Worm (Caenorhabditis elegans) whole organism, L4/young adult: ENCODE measurements around the gene C47D12.2.

Source experiments
- W03F9.2 ChIP-seq: fragments of 150-350 bp; optimal IDR thresholded peaks from 2 replicates; lab custom pipeline; 2014; ENCODE audit warnings: missing biosample characterization, missing genetic modification characterization
- dao-5 ChIP-seq: sonication (generic microtip); optimal IDR thresholded peaks from 2 replicates; lab custom pipeline; 2016; ENCODE audit warnings: missing genotype, missing genetic modification characterization, moderate library complexity, missing compliant biosample characterization
- him-1 ChIP-seq: sonication (generic microtip); optimal IDR thresholded peaks from 2 replicates; lab custom pipeline; 2016; ENCODE audit warnings: missing genotype, missing genetic modification reagents, missing genetic modification characterization, missing compliant biosample characterization

The C47D12.2 gene

DNA sequence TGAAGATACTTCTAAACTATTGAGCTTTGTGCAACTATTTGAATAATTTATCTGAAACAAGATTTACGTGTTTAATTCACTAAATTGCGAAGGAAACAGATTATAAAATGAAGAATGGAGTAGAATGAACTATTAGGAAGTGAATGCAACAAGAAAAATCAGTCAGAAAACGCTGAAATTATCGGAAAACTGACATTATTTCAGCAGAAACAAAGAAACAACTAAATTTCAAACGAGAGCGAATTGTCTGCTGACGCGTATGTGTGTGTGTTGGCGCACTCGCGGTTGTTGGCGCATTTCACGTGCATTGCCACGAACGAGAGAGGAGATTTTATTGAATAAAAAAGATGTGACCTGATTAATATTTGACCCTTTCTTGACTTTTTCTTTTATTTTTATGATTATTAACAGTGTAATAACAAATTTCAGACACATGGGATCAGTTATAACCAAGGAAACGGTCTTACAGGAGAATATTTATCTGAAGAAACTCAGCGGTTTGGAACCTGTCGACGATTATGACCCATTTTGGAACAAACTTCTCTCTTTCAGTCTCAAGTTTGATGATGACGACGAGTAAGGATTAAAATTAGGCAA is at the start of gene C47D12.2, which contains the start of gene trr-1:
Gene C47D12.2 (plus strand): TSS at position 430 of the 597 bp plus-strand sequence.
Gene trr-1 (minus strand): TSS at position 51 of the 597 bp plus-strand sequence.
- TF ChIP-seq W03F9.2 = no peak

ce11 chrII:11627904-11628303 is 48.2 kb upstream of the C47D12.2 start:
- TF ChIP-seq dao-5 (tag; lab: Kevin White, UChicago) (no peak), W03F9.2 (no peak), him-1 (no peak)

ce11 chrII:11629957-11630356 is 46.1 kb upstream of the C47D12.2 start:
- no peak for TF ChIP-seq him-1
- TF ChIP-seq dao-5 (tag; lab: Kevin White, UChicago) = no peak
- no peak for TF ChIP-seq W03F9.2

DNA sequence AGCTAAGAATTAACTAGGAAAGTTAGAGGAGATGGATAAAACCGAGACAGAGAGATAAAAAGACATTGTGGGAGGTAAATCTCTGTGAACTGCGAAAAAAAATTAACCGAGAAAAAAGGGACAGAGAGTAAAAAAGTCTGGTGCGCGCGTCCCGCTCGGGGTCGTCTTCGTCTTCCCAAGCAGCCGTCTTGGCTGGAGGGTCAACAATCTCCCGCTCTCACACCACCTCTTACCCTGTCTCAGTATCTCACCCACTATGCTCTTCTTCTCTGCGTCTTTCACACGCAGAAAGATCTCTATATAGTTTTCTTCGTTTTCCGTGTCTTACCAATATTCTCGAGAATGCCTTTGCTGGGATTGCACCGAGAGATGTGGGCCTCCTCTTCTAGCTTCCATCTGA is 43.4 kb upstream of the C47D12.2 start:
- TF ChIP-seq W03F9.2 = no peak
- no peak for TF ChIP-seq dao-5 (tag; lab: Kevin White, UChicago)
- no peak for TF ChIP-seq him-1

DNA sequence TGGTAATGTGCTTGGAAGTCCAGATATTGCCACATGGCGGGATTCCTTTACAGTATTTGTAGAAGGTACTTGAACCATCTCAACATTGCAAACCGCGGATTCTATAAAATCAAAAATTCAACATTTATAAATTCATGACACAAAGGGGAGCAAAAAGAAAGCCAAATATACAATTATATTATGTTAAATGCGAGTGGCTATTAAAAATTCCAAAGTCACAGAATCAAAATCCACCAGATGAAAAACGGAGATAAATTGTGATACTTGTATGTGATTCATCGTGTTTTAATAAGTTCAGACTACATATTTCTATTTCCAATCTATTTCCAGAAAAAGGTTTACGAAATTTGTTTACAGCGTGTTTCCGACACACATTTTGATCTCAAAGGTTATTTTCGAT is 42.6 kb upstream of the C47D12.2 start, which contains the start of gene din-1:
Gene din-1 (minus strand): TSS at position 101 of the 400 bp plus-strand sequence.
- TF ChIP-seq dao-5 (tag; lab: Kevin White, UChicago) = no peak
- no peak for TF ChIP-seq him-1
- no peak for TF ChIP-seq W03F9.2

- TF ChIP-seq him-1 (peak; percentile 74), W03F9.2 (no peak)
These were observed 41.9 kb upstream of the C47D12.2 start for ce11 chrII:11634057-11634676.

ce11 chrII:11634681-11635527 is 41.2 kb upstream of the C47D12.2 start:
- TF ChIP-seq him-1 = peak; percentile 38
- peak; percentile 22 for TF ChIP-seq W03F9.2
- TF ChIP-seq dao-5 (tag; lab: Kevin White, UChicago) = peak; percentile 59

DNA sequence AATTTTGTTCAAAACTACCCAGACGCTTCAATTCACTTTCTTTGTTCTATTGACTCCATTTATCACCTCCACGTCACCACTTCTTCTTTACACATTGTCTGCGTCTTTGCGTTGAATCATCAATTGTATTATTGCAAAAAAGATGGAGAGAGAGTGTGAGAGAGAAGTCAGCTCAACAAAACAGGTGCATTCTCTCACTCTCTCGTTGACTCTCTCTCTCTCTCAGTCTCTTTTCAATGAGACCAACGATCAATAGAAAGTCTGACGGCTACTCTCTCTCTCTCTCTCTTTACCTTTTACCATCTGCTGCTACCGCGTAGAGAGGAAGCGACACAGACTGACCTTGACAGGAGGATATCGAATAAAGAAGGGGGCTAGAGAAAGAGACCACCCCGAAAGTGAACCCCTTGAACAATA is 40.4 kb upstream of the C47D12.2 start:
- TF ChIP-seq dao-5 (tag; lab: Kevin White, UChicago) (no peak), him-1 (peak; percentile 40), W03F9.2 (peak; percentile 45)

ce11 chrII:11636617-11637016 is 39.5 kb upstream of the C47D12.2 start:
- TF ChIP-seq him-1 (no peak), W03F9.2 (no peak), dao-5 (tag; lab: Kevin White, UChicago) (no peak)

DNA sequence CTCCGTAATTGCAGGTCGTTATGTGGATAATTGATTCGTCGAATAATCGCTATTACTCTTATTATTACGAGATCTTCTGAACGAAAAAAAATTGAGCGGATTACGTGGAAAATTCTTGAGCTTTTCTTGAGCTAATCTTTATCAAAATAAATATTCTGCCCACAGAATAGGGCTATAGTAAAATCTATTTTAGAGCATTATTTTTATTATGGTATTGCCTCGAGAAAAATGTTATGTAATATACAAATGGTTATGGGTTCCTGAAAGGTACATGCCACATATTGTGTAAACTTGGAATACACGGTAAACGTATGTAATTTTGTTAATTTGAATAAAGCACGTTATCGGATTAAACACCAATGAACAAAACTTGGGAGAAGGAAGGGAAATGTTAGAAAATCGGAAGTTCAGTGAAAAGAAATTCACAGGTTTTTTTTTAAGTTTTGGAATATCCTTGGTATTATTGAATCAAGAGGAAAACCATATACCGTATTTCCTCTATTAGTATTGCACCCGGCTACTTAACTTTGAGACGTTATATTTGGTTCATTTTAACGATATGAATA is 38.8 kb upstream of the C47D12.2 start:
- TF ChIP-seq dao-5 (tag; lab: Kevin White, UChicago) (no peak), W03F9.2 (no peak), him-1 (no peak)

- no peak for TF ChIP-seq W03F9.2
These were observed 38.3 kb upstream of the C47D12.2 start for ce11 chrII:11637817-11638216.

DNA sequence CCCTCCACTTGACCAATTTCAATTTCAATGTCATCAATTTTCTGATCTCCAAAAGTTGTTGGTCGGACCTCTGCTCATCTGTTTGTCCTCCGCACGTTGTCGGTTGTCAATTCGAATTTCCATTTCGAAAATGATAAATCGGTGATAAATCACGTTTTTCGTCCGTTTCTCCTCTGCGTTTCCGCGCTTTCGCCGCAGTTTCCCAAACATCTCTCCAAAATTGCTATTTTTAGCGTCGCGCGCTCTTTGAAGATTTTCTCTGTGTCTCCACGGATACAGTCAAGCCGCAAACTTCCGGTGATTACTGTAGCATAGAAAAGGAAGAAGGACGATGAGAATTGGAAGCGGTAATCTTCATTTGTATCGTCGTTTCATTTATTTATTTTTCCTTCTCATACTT is 34.1 kb upstream of the C47D12.2 start:
- TF ChIP-seq W03F9.2 = no peak
- no peak for TF ChIP-seq him-1
- no peak for TF ChIP-seq dao-5 (tag; lab: Kevin White, UChicago)

ce11 chrII:11642736-11643135 is 33.4 kb upstream of the C47D12.2 start:
- TF ChIP-seq dao-5 (tag; lab: Kevin White, UChicago) = no peak
- no peak for TF ChIP-seq W03F9.2
- TF ChIP-seq him-1 = no peak

- TF ChIP-seq him-1 (no peak), W03F9.2 (no peak), dao-5 (tag; lab: Kevin White, UChicago) (no peak)
These were observed 31.6 kb upstream of the C47D12.2 start for ce11 chrII:11644535-11644934.

DNA sequence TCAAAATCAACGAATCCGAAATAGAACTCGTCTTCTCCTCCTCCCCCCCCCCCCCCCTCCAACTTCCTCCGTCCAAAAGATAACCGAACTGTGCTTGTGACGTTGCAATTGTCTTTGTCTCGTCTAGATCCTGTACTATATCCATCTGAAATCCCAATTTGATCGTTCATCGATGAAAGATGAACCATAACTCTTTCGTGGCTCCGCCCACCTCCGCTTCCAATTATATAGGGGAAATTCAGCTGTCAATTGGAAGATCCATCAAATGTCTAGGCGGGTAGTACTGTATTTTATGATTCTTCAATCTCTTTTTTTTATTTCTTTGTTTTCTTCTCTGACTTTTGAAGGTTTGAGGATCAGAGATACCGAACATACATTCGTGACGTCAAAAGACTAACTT is 30.7 kb upstream of the C47D12.2 start:
- no peak for TF ChIP-seq him-1
